Fruit fly (Drosophila melanogaster): ENCODE results near the gene CG14893.

The CG14893 gene

DNA sequence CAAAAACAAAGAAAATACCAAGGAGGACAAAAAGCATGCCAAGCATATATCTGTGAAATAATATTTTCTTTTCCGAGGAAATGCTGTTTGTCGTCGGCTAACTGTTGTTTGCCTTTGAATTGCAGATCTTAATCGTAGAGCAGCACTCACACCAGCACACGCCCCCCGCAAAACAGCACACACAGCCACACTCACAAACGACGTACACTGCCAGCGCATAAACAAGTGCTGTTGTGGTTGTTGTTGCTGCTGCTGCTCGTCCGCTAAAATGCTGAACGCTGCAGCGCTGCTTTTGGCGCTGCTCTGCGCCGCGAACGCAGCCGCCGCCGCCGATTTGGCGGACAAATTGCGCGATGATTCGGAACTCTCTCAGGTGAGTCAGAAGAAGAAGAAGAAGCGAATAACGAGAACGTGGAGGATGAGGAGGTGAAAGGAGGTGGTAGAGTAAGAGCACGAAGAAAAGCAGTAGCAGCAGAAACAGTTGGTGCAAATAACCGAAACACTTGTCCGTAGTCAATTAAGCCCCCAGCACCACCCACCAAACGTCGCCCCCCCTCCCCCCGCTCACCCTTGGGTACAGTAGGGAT, 5.4 kb downstream of the CG14893 start:
- no peak for TF ChIP-seq CG4318 (GFP tag; optimal IDR thresholded peaks at IDR 0.05)
- no peak for TF ChIP-seq eg (GFP tag; IDR thresholded peaks at IDR 0.05)
- no peak for TF ChIP-seq CG16779 (tag; optimal IDR thresholded peaks at IDR 0.05)
- no peak for TF ChIP-seq Sox102F (GFP tag; optimal IDR thresholded peaks at IDR 0.05)
- TF ChIP-seq CG8119 (GFP tag; IDR thresholded peaks at IDR 0.05), result peak; percentile 33; the same call in 1 of the 3 replicates
- 0 out of 3 replicates have a peak, but pooled peaks have one; percentile 29 for TF ChIP-seq CG6163 (GFP tag; IDR thresholded peaks at IDR 0.05)
- TF ChIP-seq Eip78C (GFP tag), result peak; percentile 46
- no peak for TF ChIP-seq CG3032 (tag; optimal IDR thresholded peaks at IDR 0.05)
- peak; percentile 26 for TF ChIP-seq CG1621 (tag; optimal IDR thresholded peaks at IDR 0.05)

DNA sequence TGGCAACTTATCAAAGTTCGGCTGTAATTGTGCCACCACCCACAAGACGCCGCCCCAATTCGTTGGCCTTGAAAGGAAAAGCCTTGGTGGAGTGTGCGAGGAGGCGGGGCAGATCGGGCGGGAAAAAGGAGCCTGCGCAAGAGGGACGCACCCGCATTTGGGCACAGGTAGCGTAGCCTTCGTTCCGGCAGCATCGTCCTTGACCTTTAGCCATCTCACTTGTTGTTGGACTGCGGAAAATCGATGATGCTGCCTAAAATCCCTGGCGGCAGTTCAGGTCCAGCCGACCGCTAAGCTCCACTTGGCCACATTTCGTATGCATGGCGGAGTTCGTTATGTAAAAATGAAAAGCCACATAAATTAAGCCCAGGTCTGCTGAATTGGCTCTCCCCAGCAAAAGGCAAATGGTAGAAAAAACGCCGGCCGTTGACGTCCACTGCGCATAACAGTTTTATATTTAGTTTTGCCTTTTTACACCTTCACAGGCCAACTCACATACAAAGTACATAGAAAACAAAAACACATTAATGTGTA, 6.4 kb downstream of the CG14893 start:
- TF ChIP-seq CG34406 (GFP tag; optimal IDR thresholded peaks at IDR 0.05) (no peak), fkh (GFP tag; optimal IDR thresholded peaks at IDR 0.05) (peak; percentile 51)

DNA sequence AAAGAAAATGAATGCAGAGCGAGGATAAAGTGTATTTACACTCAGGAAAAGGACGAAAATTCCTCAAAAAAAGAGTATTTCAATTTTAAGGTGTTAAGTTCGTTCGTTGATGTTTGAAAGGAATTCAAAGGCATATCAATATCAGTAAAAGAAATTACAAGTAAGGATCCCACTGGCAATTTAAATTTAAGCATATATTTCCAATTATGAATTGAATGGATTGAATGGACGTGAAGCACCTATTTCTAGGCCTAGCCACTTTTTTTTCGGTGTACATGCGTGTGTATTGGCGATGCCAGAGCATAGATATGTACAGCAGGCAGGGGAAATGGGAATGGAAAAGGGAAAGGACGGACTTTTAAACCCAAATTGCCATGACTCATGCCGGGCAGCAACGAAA, 10.0 kb downstream of the CG14893 start:
- no peak for TF ChIP-seq CG3032 (tag; optimal IDR thresholded peaks at IDR 0.05)
- TF ChIP-seq Hr4 (GFP tag; optimal IDR thresholded peaks at IDR 0.05), result no peak
- no peak for TF ChIP-seq Hr38 (GFP tag; optimal IDR thresholded peaks at IDR 0.05)
- no peak for TF ChIP-seq acj6 (GFP tag; optimal IDR thresholded peaks at IDR 0.05)
- no peak for TF ChIP-seq Gug (GFP tag; IDR thresholded peaks at IDR 0.05)
- TF ChIP-seq Eip93F (GFP tag; optimal IDR thresholded peaks at IDR 0.05), result no peak
- TF ChIP-seq Blimp-1 (GFP tag; optimal IDR thresholded peaks at IDR 0.05), result no peak
- TF ChIP-seq Hr39 (GFP tag; optimal IDR thresholded peaks at IDR 0.05), result no peak
- no peak for TF ChIP-seq Met (GFP tag; optimal IDR thresholded peaks at IDR 0.05)
- TF ChIP-seq CG11902 (GFP tag; optimal IDR thresholded peaks at IDR 0.05), result no peak
- no peak for TF ChIP-seq CG34406 (GFP tag; optimal IDR thresholded peaks at IDR 0.05)
- TF ChIP-seq CG1621 (tag; optimal IDR thresholded peaks at IDR 0.05), result no peak
- no peak for TF ChIP-seq topi (GFP tag; optimal IDR thresholded peaks at IDR 0.05)
- TF ChIP-seq CG4318 (GFP tag; optimal IDR thresholded peaks at IDR 0.05), result no peak
- no peak for TF ChIP-seq Smox (GFP tag; optimal IDR thresholded peaks at IDR 0.05)
- TF ChIP-seq CG10669 (GFP tag; optimal IDR thresholded peaks at IDR 0.05), result no peak

DNA sequence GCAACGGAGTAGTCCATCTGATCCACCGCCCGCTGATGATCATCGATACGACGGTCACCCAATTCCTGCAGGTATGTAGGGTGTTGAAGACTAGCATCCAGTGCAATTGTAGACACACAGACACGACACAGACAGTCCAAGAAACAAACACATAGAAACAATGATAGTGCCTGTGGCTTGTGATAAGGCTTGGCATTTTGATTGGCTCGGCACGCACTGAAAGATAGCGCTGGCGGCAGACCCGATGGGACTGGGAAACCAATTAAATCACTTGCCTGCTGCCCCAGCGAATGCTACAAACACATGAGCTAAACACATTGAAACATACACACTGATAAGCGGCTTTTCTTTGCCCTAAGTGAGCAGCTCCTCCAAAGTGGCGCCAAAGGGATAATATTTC, 12.1 kb downstream of the CG14893 start:
- no peak for TF ChIP-seq CG8632 (GFP tag; optimal IDR thresholded peaks at IDR 0.05)
- no peak for TF ChIP-seq topi (GFP tag; optimal IDR thresholded peaks at IDR 0.05)
- TF ChIP-seq CG3919 (GFP tag; optimal IDR thresholded peaks at IDR 0.05), result no peak
- no peak for TF ChIP-seq Eip75B (GFP tag; optimal IDR thresholded peaks at IDR 0.05)
- TF ChIP-seq Gug (GFP tag; IDR thresholded peaks at IDR 0.05), result no peak
- TF ChIP-seq CG11294 (GFP tag; IDR thresholded peaks at IDR 0.05), result no peak

DNA sequence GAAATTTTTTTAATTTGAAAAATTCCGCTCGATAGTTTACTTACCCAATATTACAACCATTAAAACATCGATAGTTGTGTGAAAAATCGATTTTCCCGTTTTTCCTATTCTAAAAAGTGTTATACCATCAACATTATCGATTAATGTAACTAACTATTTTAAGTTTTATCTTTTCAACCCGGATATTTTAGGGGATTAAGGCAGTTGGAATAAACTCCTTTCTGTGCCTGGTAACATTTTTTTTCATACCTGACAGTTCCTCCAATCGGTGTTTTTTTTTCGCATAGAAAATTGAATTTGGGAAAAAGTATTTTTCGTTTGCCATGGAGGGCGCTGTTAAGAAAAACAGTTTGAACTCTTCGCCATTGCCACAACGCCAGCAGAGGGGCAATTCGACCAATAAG, 19.4 kb downstream of the CG14893 start, which contains the start of gene nonA-l:
Gene nonA-l, plus strand, starts transcription at position 201 of the 404 bp plus-strand sequence.
- TF ChIP-seq ss (GFP tag; optimal IDR thresholded peaks at IDR 0.05) (no peak), dac (GFP tag; optimal IDR thresholded peaks at IDR 0.05) (no peak), CG8319 (GFP tag; optimal IDR thresholded peaks at IDR 0.05) (no peak), topi (GFP tag; optimal IDR thresholded peaks at IDR 0.05) (no peak), CG6808 (GFP tag; optimal IDR thresholded peaks at IDR 0.05) (no peak), CG34406 (GFP tag; optimal IDR thresholded peaks at IDR 0.05) (no peak), Hr39 (GFP tag; optimal IDR thresholded peaks at IDR 0.05) (no peak), fd85E (GFP tag; optimal IDR thresholded peaks at IDR 0.05) (no peak), acj6 (GFP tag; optimal IDR thresholded peaks at IDR 0.05) (no peak), CG10669 (GFP tag; optimal IDR thresholded peaks at IDR 0.05) (no peak), Blimp-1 (GFP tag; optimal IDR thresholded peaks at IDR 0.05) (no peak), Sox14 (GFP tag; optimal IDR thresholded peaks at IDR 0.05) (no peak), CG31627 (GFP tag; optimal IDR thresholded peaks at IDR 0.05) (no peak), CG6854 (GFP tag; optimal IDR thresholded peaks at IDR 0.05) (no peak), CG1621 (tag; optimal IDR thresholded peaks at IDR 0.05) (no peak), Met (GFP tag; optimal IDR thresholded peaks at IDR 0.05) (no peak), CG11294 (GFP tag; IDR thresholded peaks at IDR 0.05) (no peak), Smox (GFP tag; optimal IDR thresholded peaks at IDR 0.05) (no peak)
